Worm (Caenorhabditis elegans) whole organism, L3 larva: ENCODE data around the gene ril-1.

Experiments used
- R02D3.7 ChIP-seq: fragments of 150-350 bp; optimal IDR thresholded peaks from 2 replicates; lab custom pipeline; 2014; ENCODE audit warnings: missing biosample characterization, missing genetic modification characterization
- ZK546.5 ChIP-seq: sonication (generic microtip); optimal IDR thresholded peaks from 2 replicates; lab custom pipeline; 2017; ENCODE audit warnings: missing biosample characterization, missing genetic modification characterization
- aly-2 ChIP-seq: fragments of 150-350 bp; optimal IDR thresholded peaks from 2 replicates; lab custom pipeline; 2014; ENCODE audit warnings: missing biosample characterization, missing genetic modification characterization
- ama-1 ChIP-seq: fragments of 150-350 bp; optimal IDR thresholded peaks from 2 replicates; lab custom pipeline; 2018
- ceh-28 ChIP-seq: fragments of 150-350 bp; optimal IDR thresholded peaks from 2 replicates; lab custom pipeline; 2014; ENCODE audit warnings: missing biosample characterization, missing genetic modification reagents, missing genetic modification characterization
- ceh-9 ChIP-seq: sonication (generic microtip); optimal IDR thresholded peaks from 2 replicates; lab custom pipeline; 2018; ENCODE audit warnings: missing biosample characterization, missing genetic modification characterization
- egl-27 ChIP-seq: sonication (generic microtip); optimal IDR thresholded peaks from 4 replicates; lab custom pipeline; 2017; ENCODE audit warnings: missing biosample characterization, missing genetic modification reagents, missing genetic modification characterization
- egl-5 ChIP-seq: fragments of 150-350 bp; optimal IDR thresholded peaks from 2 replicates; lab custom pipeline; 2017; ENCODE audit warnings: missing biosample characterization, missing genetic modification reagents, missing genetic modification characterization, inconsistent platforms
- elt-1 ChIP-seq: fragments of 150-350 bp; optimal IDR thresholded peaks from 2 replicates; lab custom pipeline; 2014; ENCODE audit warnings: missing biosample characterization, missing genetic modification characterization
- elt-2 ChIP-seq: sonication (generic microtip); optimal IDR thresholded peaks from 2 replicates; lab custom pipeline; 2016; ENCODE audit warnings: missing genetic modification reagents, mild to moderate bottlenecking, missing genetic modification characterization, missing compliant biosample characterization
- elt-3 ChIP-seq, 3 experiments: fragments of 150-350 bp in 1 of 3; sonication (generic microtip) in 2 of 3; optimal IDR thresholded peaks; 2 replicates in 2 of 3; 4 replicates in 1 of 3; lab custom pipeline; 2014 to 2017; ENCODE audit warnings: missing biosample characterization in 3 of 3, missing genetic modification characterization in 3 of 3
- fkh-10 ChIP-seq: sonication (generic microtip); optimal IDR thresholded peaks from 2 replicates; lab custom pipeline; 2017; ENCODE audit warnings: missing biosample characterization, missing genetic modification reagents, missing genetic modification characterization
- fkh-2 ChIP-seq: fragments of 150-350 bp; optimal IDR thresholded peaks from 2 replicates; lab custom pipeline; 2014; ENCODE audit warnings: missing biosample characterization, missing genetic modification reagents, missing genetic modification characterization
- fos-1 ChIP-seq: fragments of 150-350 bp; optimal IDR thresholded peaks from 2 replicates; lab custom pipeline; 2014; ENCODE audit warnings: missing biosample characterization, missing genetic modification characterization
- hmg-11 ChIP-seq: sonication (generic microtip); optimal IDR thresholded peaks from 2 replicates; lab custom pipeline; 2016; ENCODE audit warnings: missing genetic modification characterization, missing compliant biosample characterization
- lin-15B ChIP-seq: fragments of 150-350 bp; optimal IDR thresholded peaks from 2 replicates; lab custom pipeline; 2014; ENCODE audit warnings: missing biosample characterization, missing genetic modification characterization
- lin-39 ChIP-seq: fragments of 150-350 bp; optimal IDR thresholded peaks from 2 replicates; lab custom pipeline; 2018; ENCODE audit warnings: missing biosample characterization, missing genetic modification reagents, missing genetic modification characterization
- mdl-1 ChIP-seq: fragments of 150-350 bp; optimal IDR thresholded peaks from 2 replicates; lab custom pipeline; 2014; ENCODE audit warnings: missing biosample characterization, missing genetic modification characterization
- nfya-1 ChIP-seq: sonication (generic microtip); optimal IDR thresholded peaks from 2 replicates; lab custom pipeline; 2017; ENCODE audit warnings: missing genetic modification characterization, mild to moderate bottlenecking, missing compliant biosample characterization, antibody characterized with exemption, moderate library complexity; ENCODE audit not compliant: insufficient read depth
- nhr-11 ChIP-seq: fragments of 150-350 bp; optimal IDR thresholded peaks from 2 replicates; lab custom pipeline; 2014; ENCODE audit warnings: missing biosample characterization, missing genetic modification characterization
- nhr-12 ChIP-seq: fragments of 150-350 bp; optimal IDR thresholded peaks from 2 replicates; lab custom pipeline; 2014; ENCODE audit warnings: missing biosample characterization, missing genetic modification characterization
- nhr-23 ChIP-seq: fragments of 150-350 bp; optimal IDR thresholded peaks from 2 replicates; lab custom pipeline; 2014; ENCODE audit warnings: missing biosample characterization, missing genetic modification reagents, missing genetic modification characterization
- nhr-76 ChIP-seq: fragments of 150-350 bp; sonication (generic microtip); optimal IDR thresholded peaks from 5 replicates; lab custom pipeline; 2014; ENCODE audit warnings: missing biosample characterization, missing genetic modification characterization
- nhr-77 ChIP-seq: fragments of 150-350 bp; optimal IDR thresholded peaks from 2 replicates; lab custom pipeline; 2014; ENCODE audit warnings: missing biosample characterization, missing genetic modification characterization
- pha-4 ChIP-seq: fragments of 150-350 bp; optimal IDR thresholded peaks from 2 replicates; lab custom pipeline; 2014; ENCODE audit warnings: missing biosample characterization, missing genetic modification reagents, missing genetic modification characterization
- pqm-1 ChIP-seq: fragments of 150-350 bp; optimal IDR thresholded peaks from 2 replicates; lab custom pipeline; 2017; ENCODE audit warnings: missing biosample characterization, missing genetic modification characterization, inconsistent platforms
- sea-2 ChIP-seq: fragments of 150-350 bp; sonication (generic microtip); optimal IDR thresholded peaks from 4 replicates; lab custom pipeline; 2014; ENCODE audit warnings: missing biosample characterization, missing genetic modification reagents, missing genetic modification characterization
- unc-39 ChIP-seq: sonication (generic microtip); optimal IDR thresholded peaks from 4 replicates; lab custom pipeline; 2017; ENCODE audit warnings: missing biosample characterization, missing genetic modification characterization
- unc-62 ChIP-seq: fragments of 150-350 bp; sonication (generic microtip); optimal IDR thresholded peaks from 4 replicates; lab custom pipeline; 2014; ENCODE audit warnings: missing biosample characterization, missing genetic modification reagents, missing genetic modification characterization
- zag-1 ChIP-seq: fragments of 150-350 bp; optimal IDR thresholded peaks from 2 replicates; lab custom pipeline; 2014; ENCODE audit warnings: missing biosample characterization, missing genetic modification characterization
- ztf-11 ChIP-seq: fragments of 150-350 bp; optimal IDR thresholded peaks from 2 replicates; lab custom pipeline; 2014; ENCODE audit warnings: missing biosample characterization, missing genetic modification characterization
- ztf-4 ChIP-seq: fragments of 150-350 bp; optimal IDR thresholded peaks from 2 replicates; lab custom pipeline; 2014; ENCODE audit warnings: missing biosample characterization, missing genetic modification characterization

ril-1 gene

ce11 chrV:14493665-14494064, 30.3 kb downstream of the ril-1 start:
- no peak for TF ChIP-seq ZK546.5 (tag; lab: Kevin White, UChicago)
- TF ChIP-seq nfya-1 (tag; lab: Kevin White, UChicago), result peak; percentile 78

ce11 chrV:14491097-14491496, 32.8 kb downstream of the ril-1 start:
- TF ChIP-seq mdl-1 (tag; lab: Kevin White, UChicago) (no peak), elt-3 (tag; optimal IDR thresholded peaks at IDR 0.05; lab: Kevin White, UChicago) (no peak), pqm-1 (no peak), ceh-9 (tag; lab: Kevin White, UChicago) (no peak), fkh-10 (no peak), nhr-11 (no peak), ztf-11 (tag; lab: Kevin White, UChicago) (no peak)

ce11 chrV:14484582-14484981, 39.3 kb downstream of the ril-1 start, which contains the start of gene R02D5.4:
Gene R02D5.4 (minus strand): TSS chrV:14484682.
- TF ChIP-seq egl-5 (no peak), sea-2 (GFP tag; lab: Kevin White, UChicago) (no peak), nhr-23 (tag; lab: Kevin White, UChicago) (no peak), mdl-1 (tag; lab: Kevin White, UChicago) (no peak), hmg-11 (no peak), ZK546.5 (tag; lab: Kevin White, UChicago) (no peak), unc-39 (tag; lab: Kevin White, UChicago) (no peak), ama-1 (lab: Kevin White, UChicago) (no peak), ztf-4 (tag; lab: Kevin White, UChicago) (no peak), zag-1 (tag; lab: Kevin White, UChicago) (no peak), fos-1 (tag; lab: Kevin White, UChicago) (no peak)

- TF ChIP-seq pqm-1 (peak; percentile 64), elt-2 (tag; lab: Kevin White, UChicago) (peak; percentile 64), pha-4 (tag; lab: Kevin White, UChicago) (peak; percentile 36), nhr-12 (no peak), lin-15B (tag; lab: Kevin White, UChicago) (no peak), unc-62 (GFP tag; lab: Kevin White, UChicago) (no peak), egl-5 (no peak), lin-39 (tag; lab: Kevin White, UChicago) (no peak)
Measured at ce11 chrV:14482728-14483210, 41.2 kb downstream of the ril-1 start, which contains the start of gene R02D5.3. Gene R02D5.3 (plus strand): TSS chrV:14483160.

- TF ChIP-seq hmg-11, result no peak
- no peak for TF ChIP-seq ztf-11 (tag; lab: Kevin White, UChicago)
- no peak for TF ChIP-seq aly-2 (tag; lab: Kevin White, UChicago)
- no peak for TF ChIP-seq lin-39 (tag; lab: Kevin White, UChicago)
- no peak for TF ChIP-seq nhr-12
- no peak for TF ChIP-seq nhr-76 (tag; lab: Kevin White, UChicago)
- no peak for TF ChIP-seq elt-3 (tag; optimal IDR thresholded peaks at IDR 0.05; lab: Kevin White, UChicago)
- no peak for TF ChIP-seq elt-1 (tag; lab: Kevin White, UChicago)
- TF ChIP-seq nhr-77 (tag; lab: Kevin White, UChicago), result no peak
- no peak for TF ChIP-seq unc-39 (tag; lab: Kevin White, UChicago)
- TF ChIP-seq ceh-28, result no peak
- TF ChIP-seq fkh-2, result no peak
- no peak for TF ChIP-seq nhr-23 (tag; lab: Kevin White, UChicago)
- TF ChIP-seq R02D3.7 (tag; lab: Kevin White, UChicago), result no peak
- TF ChIP-seq fkh-10, result no peak
- no peak for TF ChIP-seq egl-27 (tag; lab: Kevin White, UChicago)
- no peak for TF ChIP-seq pqm-1
Measured at ce11 chrV:14481987-14482386, 41.9 kb downstream of the ril-1 start, which contains the start of gene R02D5.10. Gene R02D5.10 (plus strand): TSS chrV:14482287.

ce11 chrV:14481401-14481800, 42.5 kb downstream of the ril-1 start, which contains the start of gene R02D5.7:
Gene R02D5.7 (minus strand): TSS chrV:14481501.
- no peak for TF ChIP-seq egl-5
- peak; percentile 8 for TF ChIP-seq elt-2 (tag; lab: Kevin White, UChicago)
